Worm (Caenorhabditis elegans) whole organism, L3 larva: ENCODE measurements around the gene F41B4.2.

Experiments used
- R02D3.7 ChIP-seq: fragments of 150-350 bp; optimal IDR thresholded peaks from 2 replicates; lab custom pipeline; 2014; ENCODE audit warnings: missing biosample characterization, missing genetic modification characterization
- jun-1 ChIP-seq: fragments of 150-350 bp; optimal IDR thresholded peaks from 2 replicates; lab custom pipeline; 2014; ENCODE audit warnings: missing biosample characterization, missing genetic modification reagents, missing genetic modification characterization
- nhr-237 ChIP-seq: fragments of 150-350 bp; optimal IDR thresholded peaks from 2 replicates; lab custom pipeline; 2014; ENCODE audit warnings: missing biosample characterization, missing genetic modification characterization
- pqm-1 ChIP-seq: fragments of 150-350 bp; optimal IDR thresholded peaks from 2 replicates; lab custom pipeline; 2017; ENCODE audit warnings: missing biosample characterization, missing genetic modification characterization, inconsistent platforms
- zag-1 ChIP-seq: fragments of 150-350 bp; optimal IDR thresholded peaks from 2 replicates; lab custom pipeline; 2014; ENCODE audit warnings: missing biosample characterization, missing genetic modification characterization

DNA sequence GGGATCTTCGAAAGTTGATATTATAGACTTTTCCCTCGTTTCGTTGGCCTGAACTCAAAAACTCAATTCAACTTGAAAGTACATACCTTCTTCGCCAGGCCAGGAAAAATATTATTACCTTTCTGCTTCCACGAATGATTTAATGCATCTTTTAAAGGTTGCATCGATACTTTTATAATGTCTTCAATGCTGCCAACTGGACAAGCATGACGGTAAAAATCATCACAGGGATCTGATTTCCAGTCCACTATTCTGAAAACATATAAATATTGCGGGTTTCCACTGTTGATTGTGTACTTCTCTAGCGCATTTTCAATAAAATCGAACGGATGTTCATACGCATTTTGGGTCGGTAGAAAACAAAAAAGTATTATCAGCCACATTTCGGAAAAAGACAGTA, 28.0 kb upstream of the F41B4.2 start, which contains the start of gene nep-4:
- TF ChIP-seq jun-1 (tag; lab: Kevin White, UChicago) (no peak), R02D3.7 (tag; lab: Kevin White, UChicago) (no peak), nhr-237 (no peak), pqm-1 (no peak), zag-1 (tag; lab: Kevin White, UChicago) (no peak)
